Worm (Caenorhabditis elegans): ENCODE measurements around the gene Y110A2AL.6.

The Y110A2AL.6 gene

ce11 chrII:2866541-2867124 lies 25.2 kb upstream of the Y110A2AL.6 start, which contains the start of the genes Y110A2AL.9 and Y110A2AL.3:
Y110A2AL.9 (minus strand) TSS chrII:2866641.
Y110A2AL.3 (plus strand) TSS chrII:2867074.
- no peak for TF ChIP-seq ztf-23 (GFP tag; IDR thresholded peaks at IDR 0.05)
- no peak for TF ChIP-seq med-1 (GFP tag; optimal IDR thresholded peaks at IDR 0.05; ENCODE audit: insufficient read depth)
- no peak for TF ChIP-seq ref-1 (GFP tag; conservative IDR thresholded peaks at IDR 0.05)
- no peak for TF ChIP-seq cog-1 (tag; optimal IDR thresholded peaks at IDR 0.05)
- TF ChIP-seq klf-2 (GFP tag; conservative IDR thresholded peaks at IDR 0.05): no peak

ce11 chrII:2865355-2865754 lies 23.9 kb upstream of the Y110A2AL.6 start:
- no peak for TF ChIP-seq ztf-29 (GFP tag; IDR thresholded peaks at IDR 0.05)
- no peak for TF ChIP-seq klf-2 (GFP tag; conservative IDR thresholded peaks at IDR 0.05)
- no peak for TF ChIP-seq tab-1 (GFP tag; IDR thresholded peaks at IDR 0.05)
- TF ChIP-seq flt-1 (GFP tag; IDR thresholded peaks at IDR 0.05): no peak
- no peak for TF ChIP-seq ztf-23 (GFP tag; IDR thresholded peaks at IDR 0.05)
- no peak for TF ChIP-seq T22C8.4 (GFP tag; IDR thresholded peaks at IDR 0.05)
- no peak for TF ChIP-seq ref-1 (GFP tag; conservative IDR thresholded peaks at IDR 0.05)
- TF ChIP-seq med-1 (GFP tag; optimal IDR thresholded peaks at IDR 0.05; ENCODE audit: insufficient read depth): no peak
- no peak for TF ChIP-seq cog-1 (tag; optimal IDR thresholded peaks at IDR 0.05)

ce11 chrII:2864229-2864628 lies 22.8 kb upstream of the Y110A2AL.6 start, which contains the start of gene Y110A2AL.5:
Y110A2AL.5 (plus strand) TSS chrII:2864529.
- TF ChIP-seq klf-2 (GFP tag; conservative IDR thresholded peaks at IDR 0.05) (no peak), med-1 (GFP tag; optimal IDR thresholded peaks at IDR 0.05; ENCODE audit: insufficient read depth) (no peak), flt-1 (GFP tag; IDR thresholded peaks at IDR 0.05) (no peak), ztf-29 (GFP tag; IDR thresholded peaks at IDR 0.05) (no peak)

- TF ChIP-seq T22C8.4 (GFP tag; IDR thresholded peaks at IDR 0.05) (no peak), ztf-29 (GFP tag; IDR thresholded peaks at IDR 0.05) (peak; percentile 8; the same call in 1 of the 2 replicates)
These were observed 21.2 kb upstream of the Y110A2AL.6 start for ce11 chrII:2862557-2863035.

DNA sequence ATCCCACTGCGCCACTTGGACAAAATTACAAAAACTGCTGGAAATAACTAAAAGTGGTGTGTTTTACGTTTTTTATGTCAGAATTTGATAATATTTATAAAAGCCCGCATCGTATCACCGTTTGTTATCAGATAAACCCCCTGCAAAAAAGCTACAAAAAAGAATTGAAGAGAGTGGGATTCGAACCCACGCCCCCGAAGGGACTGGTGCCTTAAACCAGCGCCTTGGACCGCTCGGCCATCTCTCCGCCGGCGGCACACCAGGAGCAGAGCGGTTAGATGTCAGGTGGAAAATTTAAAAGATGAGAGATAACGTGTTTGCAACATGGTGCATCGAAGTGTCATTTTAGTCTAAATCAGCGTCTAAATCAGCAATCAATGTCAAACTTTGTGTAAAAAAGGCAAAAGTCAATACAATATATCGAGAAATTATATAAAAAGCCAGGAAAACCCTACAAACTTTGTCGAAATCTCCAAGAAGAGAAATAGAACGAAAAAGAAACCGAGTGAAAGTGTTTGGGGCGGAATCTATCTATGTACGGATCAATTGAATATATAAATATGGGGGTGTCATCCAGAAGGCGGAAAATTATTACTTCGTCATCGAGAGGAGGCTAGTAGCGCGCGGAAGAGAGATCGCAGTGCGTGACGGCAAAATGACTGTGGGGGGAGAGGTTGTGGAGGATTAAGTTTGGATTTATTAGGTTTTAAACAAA lies 20.1 kb upstream of the Y110A2AL.6 start:
- 0 out of 2 replicates have a peak, but pooled peaks have one; percentile 57 for TF ChIP-seq flt-1 (GFP tag; IDR thresholded peaks at IDR 0.05)
- no peak for TF ChIP-seq med-1 (GFP tag; optimal IDR thresholded peaks at IDR 0.05; ENCODE audit: insufficient read depth)
- no peak for TF ChIP-seq klf-2 (GFP tag; conservative IDR thresholded peaks at IDR 0.05)
- no peak for TF ChIP-seq ref-1 (GFP tag; conservative IDR thresholded peaks at IDR 0.05)
- TF ChIP-seq T22C8.4 (GFP tag; IDR thresholded peaks at IDR 0.05): no peak
- TF ChIP-seq tab-1 (GFP tag; IDR thresholded peaks at IDR 0.05): 0 out of 2 replicates have a peak, but pooled peaks have one; percentile 46
- TF ChIP-seq cog-1 (tag; optimal IDR thresholded peaks at IDR 0.05): no peak
- TF ChIP-seq ztf-29 (GFP tag; IDR thresholded peaks at IDR 0.05): no peak
- TF ChIP-seq ztf-23 (GFP tag; IDR thresholded peaks at IDR 0.05): 0 out of 2 replicates have a peak, but pooled peaks have one; percentile 7

DNA sequence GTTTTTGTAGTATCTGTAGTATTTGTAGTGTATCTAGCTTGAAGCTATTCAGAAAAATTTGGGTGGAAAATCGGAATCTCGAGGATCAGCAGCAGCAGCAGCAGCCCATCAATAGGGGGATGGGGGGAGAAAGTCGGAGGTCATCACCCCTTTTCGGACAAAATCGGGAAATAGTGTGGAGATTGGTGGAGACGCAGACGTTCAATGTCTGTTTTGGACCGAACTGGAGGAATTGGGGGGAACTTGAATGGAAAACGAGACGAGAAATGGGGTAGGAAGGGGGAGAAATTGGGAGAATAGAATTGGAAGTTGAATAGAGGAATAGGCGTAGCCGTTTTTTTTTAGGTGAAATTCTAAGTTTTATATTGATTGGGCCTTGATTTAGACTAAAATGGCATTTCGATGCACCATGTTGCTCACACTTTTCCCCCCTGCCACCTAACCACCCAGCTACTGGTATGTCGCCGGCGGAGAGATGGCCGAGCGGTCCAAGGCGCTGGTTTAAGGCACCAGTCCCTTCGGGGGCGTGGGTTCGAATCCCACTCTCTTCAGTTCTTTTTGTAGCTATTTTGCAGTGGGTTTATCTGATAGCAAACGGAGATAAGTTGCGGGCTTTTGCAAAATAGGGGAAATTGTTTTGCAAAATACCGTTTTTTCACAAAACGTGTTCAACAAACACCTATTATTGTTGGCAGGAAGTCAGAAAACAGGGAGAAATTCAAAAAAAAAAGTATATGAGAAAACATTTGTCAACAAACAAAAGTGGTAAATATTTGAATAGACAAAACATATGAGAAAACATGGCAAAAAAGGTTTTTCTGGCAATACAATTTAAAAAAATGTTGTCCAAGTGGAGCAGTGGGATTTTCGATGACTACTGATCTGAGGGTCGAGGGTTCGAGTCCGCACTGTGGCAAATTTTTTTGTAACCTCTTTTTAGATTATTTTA lies 18.7 kb upstream of the Y110A2AL.6 start:
- peak; percentile 52; the same call in 1 of the 2 replicates for TF ChIP-seq ztf-23 (GFP tag; IDR thresholded peaks at IDR 0.05)
- TF ChIP-seq cog-1 (tag; optimal IDR thresholded peaks at IDR 0.05): no peak
- TF ChIP-seq flt-1 (GFP tag; IDR thresholded peaks at IDR 0.05): peak; percentile 81
- TF ChIP-seq tab-1 (GFP tag; IDR thresholded peaks at IDR 0.05): peak; percentile 64

DNA sequence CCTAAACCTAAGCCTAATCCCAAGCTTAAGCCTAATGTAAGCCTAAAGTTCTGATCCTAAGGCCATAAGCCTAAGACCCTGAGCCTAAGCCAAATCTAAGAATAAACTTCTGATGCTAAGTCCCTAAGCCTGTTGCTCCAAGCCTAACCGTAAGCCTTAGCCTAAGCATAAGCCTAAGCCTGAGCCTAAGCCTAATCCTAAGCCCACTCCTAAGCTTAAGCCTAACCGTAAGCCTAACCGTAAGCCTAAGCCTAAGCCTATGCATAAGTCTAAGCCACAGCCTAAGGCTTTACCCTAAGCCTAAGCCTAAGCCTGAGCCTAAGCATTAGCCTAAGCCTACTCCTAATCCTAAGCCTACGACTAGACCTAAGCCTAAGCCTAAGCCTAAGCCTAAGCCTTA lies 17.9 kb upstream of the Y110A2AL.6 start:
- TF ChIP-seq ztf-29 (GFP tag; IDR thresholded peaks at IDR 0.05): no peak; the same call in 1 of the 2 replicates
- TF ChIP-seq ztf-23 (GFP tag; IDR thresholded peaks at IDR 0.05): no peak

DNA sequence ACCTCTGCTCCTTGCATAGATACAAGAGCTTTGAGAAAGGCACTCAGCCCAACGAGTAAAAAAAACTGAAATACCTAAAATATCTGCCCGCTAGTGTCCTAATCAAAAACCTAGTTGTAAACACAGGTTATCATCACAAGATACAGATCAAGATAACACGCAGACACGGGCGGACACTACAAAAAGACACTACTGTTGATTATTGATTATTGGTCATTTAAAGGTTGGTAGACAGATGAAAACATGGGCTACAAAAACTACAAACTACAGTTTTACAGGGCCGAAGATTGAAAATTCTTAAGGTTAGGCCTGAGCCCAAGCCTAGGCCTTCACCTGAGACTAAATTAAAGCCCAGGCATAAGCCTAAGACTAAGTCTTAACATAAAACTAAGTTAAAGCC lies 17.4 kb upstream of the Y110A2AL.6 start:
- TF ChIP-seq med-1 (GFP tag; optimal IDR thresholded peaks at IDR 0.05; ENCODE audit: insufficient read depth) (no peak), flt-1 (GFP tag; IDR thresholded peaks at IDR 0.05) (no peak), cog-1 (tag; optimal IDR thresholded peaks at IDR 0.05) (no peak), tab-1 (GFP tag; IDR thresholded peaks at IDR 0.05) (no peak), ztf-23 (GFP tag; IDR thresholded peaks at IDR 0.05) (no peak), T22C8.4 (GFP tag; IDR thresholded peaks at IDR 0.05) (no peak), ztf-29 (GFP tag; IDR thresholded peaks at IDR 0.05) (no peak), ref-1 (GFP tag; conservative IDR thresholded peaks at IDR 0.05) (no peak), klf-2 (GFP tag; conservative IDR thresholded peaks at IDR 0.05) (no peak)

DNA sequence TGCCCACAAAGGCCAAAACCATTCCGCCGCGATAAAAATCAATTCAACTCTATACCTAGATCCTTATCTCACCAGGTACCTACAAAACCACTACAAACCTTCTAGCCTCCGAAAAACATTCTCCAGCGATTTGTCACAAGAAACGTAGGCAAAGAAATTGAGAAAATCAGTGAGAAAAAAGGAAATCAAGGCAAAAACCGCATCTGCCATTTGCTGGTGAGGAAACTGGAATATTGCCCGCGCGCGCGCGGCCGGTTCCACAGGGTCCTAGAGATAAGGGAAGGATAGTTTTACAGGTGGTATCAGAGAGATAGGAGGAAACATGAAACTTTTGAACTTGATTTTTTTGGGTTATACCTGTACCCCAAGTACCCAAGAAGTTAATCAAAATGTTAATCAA lies 16.1 kb upstream of the Y110A2AL.6 start:
- TF ChIP-seq klf-2 (GFP tag; conservative IDR thresholded peaks at IDR 0.05) (no peak), ztf-23 (GFP tag; IDR thresholded peaks at IDR 0.05) (no peak), tab-1 (GFP tag; IDR thresholded peaks at IDR 0.05) (no peak), ztf-29 (GFP tag; IDR thresholded peaks at IDR 0.05) (no peak), cog-1 (tag; optimal IDR thresholded peaks at IDR 0.05) (no peak), med-1 (GFP tag; optimal IDR thresholded peaks at IDR 0.05; ENCODE audit: insufficient read depth) (no peak), flt-1 (GFP tag; IDR thresholded peaks at IDR 0.05) (no peak), T22C8.4 (GFP tag; IDR thresholded peaks at IDR 0.05) (no peak), ref-1 (GFP tag; conservative IDR thresholded peaks at IDR 0.05) (no peak)
